Worm (Caenorhabditis elegans) whole organism, L1 larva: Measurements from ENCODE around the gene stdh-2.

Experiments used
- jun-1 ChIP-seq: fragments of 150-350 bp; optimal IDR thresholded peaks from 2 replicates; lab custom pipeline; 2014; ENCODE audit warnings: missing biosample characterization, missing genetic modification reagents, missing genetic modification characterization
- mdl-1 ChIP-seq, 2 experiments: fragments of 150-350 bp; optimal IDR thresholded peaks; 2 replicates each; lab custom pipeline; 2014 to 2017; ENCODE audit warnings: missing biosample characterization in 2 of 2, missing genetic modification characterization in 2 of 2, inconsistent platforms in 1 of 2
- mep-1 ChIP-seq: fragments of 150-350 bp; optimal IDR thresholded peaks from 2 replicates; lab custom pipeline; 2014; ENCODE audit warnings: missing biosample characterization, missing genetic modification characterization
- nhr-12 ChIP-seq: sonication (generic microtip); optimal IDR thresholded peaks from 2 replicates; lab custom pipeline; 2017; ENCODE audit warnings: missing biosample characterization, missing genetic modification characterization
- nhr-237 ChIP-seq: fragments of 150-350 bp; optimal IDR thresholded peaks from 2 replicates; lab custom pipeline; 2014; ENCODE audit warnings: missing biosample characterization, missing genetic modification characterization
- nhr-90 ChIP-seq: sonication (generic microtip); optimal IDR thresholded peaks from 2 replicates; lab custom pipeline; 2016; ENCODE audit warnings: mild to moderate bottlenecking, missing genetic modification characterization, missing compliant biosample characterization; ENCODE audit not compliant: poor library complexity
- pag-3 ChIP-seq: sonication (generic microtip); optimal IDR thresholded peaks from 2 replicates; lab custom pipeline; 2017; ENCODE audit warnings: missing genetic modification characterization, mild to moderate bottlenecking, missing compliant biosample characterization, antibody characterized with exemption, borderline replicate concordance; ENCODE audit not compliant: insufficient read depth
- snpc-4 ChIP-seq: fragments of 150-350 bp; optimal IDR thresholded peaks from 2 replicates; lab custom pipeline; 2014; ENCODE audit warnings: missing biosample characterization, missing genetic modification characterization
- sox-4 ChIP-seq: sonication (generic microtip); optimal IDR thresholded peaks from 2 replicates; lab custom pipeline; 2016; ENCODE audit warnings: missing genetic modification characterization, missing compliant biosample characterization
- tbx-2 ChIP-seq: sonication (generic microtip); optimal IDR thresholded peaks from 2 replicates; lab custom pipeline; 2016; ENCODE audit warnings: missing genetic modification characterization, missing compliant biosample characterization

DNA sequence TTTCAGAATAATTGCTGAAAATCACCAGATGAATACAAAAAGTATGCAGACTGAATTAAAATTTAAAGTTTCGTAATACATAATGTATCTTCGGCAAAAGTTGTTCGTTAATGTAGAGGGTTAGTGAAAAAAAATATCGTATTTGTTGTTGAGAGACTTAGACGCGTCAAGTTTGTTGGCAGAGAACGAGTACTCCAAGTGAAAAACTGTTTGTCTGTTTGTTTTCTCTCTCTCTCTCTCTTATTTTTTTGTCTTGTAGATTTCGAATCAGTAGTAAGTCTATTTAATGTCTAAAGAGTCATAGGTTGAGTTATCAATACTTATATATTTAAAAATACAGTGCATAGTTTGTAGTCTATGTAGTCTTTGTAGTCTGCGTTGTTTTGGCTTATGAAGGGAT lies 45.4 kb downstream of the stdh-2 start, which contains the start of the genes fbxa-2 and T13F3.8:
- TF ChIP-seq nhr-237 (tag; lab: Kevin White, UChicago) = no peak
- TF ChIP-seq jun-1 (tag; lab: Kevin White, UChicago) = no peak
- TF ChIP-seq mep-1 (tag; lab: Kevin White, UChicago) = no peak
- TF ChIP-seq nhr-12 (tag; lab: Kevin White, UChicago) = no peak
- TF ChIP-seq mdl-1 (tag; optimal IDR thresholded peaks at IDR 0.05; lab: Kevin White, UChicago) = no peak
- TF ChIP-seq nhr-90 = no peak
- TF ChIP-seq tbx-2 (tag; lab: Kevin White, UChicago) = no peak
- TF ChIP-seq snpc-4 (tag; lab: Kevin White, UChicago) = no peak
- TF ChIP-seq pag-3 (tag; lab: Kevin White, UChicago) = no peak
- TF ChIP-seq sox-4 = no peak
